Worm (Caenorhabditis elegans): ENCODE data around the gene pals-17.
A peak's percentile ranks its signal among the peaks of the same experiment; 100 is the strongest.

The pals-17 gene

DNA sequence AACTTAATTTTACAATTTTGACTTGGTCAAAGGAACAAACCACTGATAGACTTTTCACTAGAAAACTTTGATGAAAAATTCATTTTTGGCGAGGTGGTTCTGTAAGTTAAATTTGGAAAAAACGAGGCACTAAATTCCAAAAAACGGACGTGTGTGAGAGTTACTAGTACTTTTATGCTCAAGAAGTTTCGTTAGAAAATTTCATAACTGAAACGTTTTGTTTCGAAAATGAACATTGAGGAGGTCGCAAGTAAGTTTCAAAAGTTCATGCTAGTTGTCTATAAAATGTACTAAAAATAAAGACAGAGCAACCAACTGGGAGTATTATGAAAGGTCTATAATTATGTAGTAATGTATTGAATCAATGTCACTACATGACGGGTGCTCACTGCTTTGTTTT is at the start of gene pals-17:
TSS of gene pals-17 (minus strand) at position 101 of the 400 bp plus-strand sequence.
- no peak for TF ChIP-seq sptf-1 (tag; optimal IDR thresholded peaks at IDR 0.05)
- TF ChIP-seq nhr-2 (tag; optimal IDR thresholded peaks at IDR 0.05): no peak
- TF ChIP-seq ceh-43 (GFP tag; optimal IDR thresholded peaks at IDR 0.05): no peak
- TF ChIP-seq elt-3 (tag; optimal IDR thresholded peaks at IDR 0.05): no peak
- TF ChIP-seq elt-1 (tag; optimal IDR thresholded peaks at IDR 0.05; ENCODE audit: borderline replicate concordance, insufficient read depth): no peak
- no peak for TF ChIP-seq ceh-39 (tag; optimal IDR thresholded peaks at IDR 0.05)
- no peak for TF ChIP-seq drap-1 (GFP tag; optimal IDR thresholded peaks at IDR 0.05)
- no peak for TF ChIP-seq nhr-28 (tag; optimal IDR thresholded peaks at IDR 0.05)
- TF ChIP-seq zip-8 (tag; optimal IDR thresholded peaks at IDR 0.05): no peak

- no peak for TF ChIP-seq elt-1 (tag; optimal IDR thresholded peaks at IDR 0.05; ENCODE audit: borderline replicate concordance, insufficient read depth)
- TF ChIP-seq nhr-12 (tag; optimal IDR thresholded peaks at IDR 0.05): no peak
- no peak for TF ChIP-seq drap-1 (GFP tag; optimal IDR thresholded peaks at IDR 0.05)
Measured at ce11 chrIII:1439609-1440008, 48.0 kb upstream of the pals-17 start.

ce11 chrIII:1436738-1437137 is 45.1 kb upstream of the pals-17 start:
- TF ChIP-seq lsy-2 (tag; optimal IDR thresholded peaks at IDR 0.05) (peak; percentile 92), elt-1 (tag; optimal IDR thresholded peaks at IDR 0.05; ENCODE audit: borderline replicate concordance, insufficient read depth) (no peak), ceh-83 (GFP tag; optimal IDR thresholded peaks at IDR 0.05) (peak; percentile 35)

DNA sequence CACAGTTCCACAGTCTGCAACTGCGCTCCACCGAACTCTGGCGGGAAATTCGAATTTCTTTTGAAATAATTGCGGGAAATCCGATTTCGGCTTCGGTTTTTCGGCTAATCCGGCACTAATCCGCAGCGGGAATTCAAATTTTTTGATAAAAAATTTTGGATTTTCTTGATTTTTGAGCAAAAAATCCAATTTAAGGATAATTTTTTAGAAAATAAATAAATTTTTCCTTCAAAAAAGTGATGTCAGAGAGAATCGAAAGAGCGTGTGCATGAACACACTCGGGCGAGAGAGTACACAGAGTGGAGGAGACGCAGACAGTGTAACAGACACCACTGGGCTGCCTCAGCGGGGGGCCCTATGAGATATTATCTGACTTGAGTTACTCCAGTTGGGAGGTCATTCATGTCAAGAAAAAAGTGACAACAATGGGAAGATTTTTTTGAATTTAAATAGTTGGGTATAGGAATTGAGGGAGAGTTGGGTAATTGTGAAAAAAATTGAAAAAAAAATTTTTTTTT is 38.3 kb upstream of the pals-17 start:
- TF ChIP-seq cnd-1 (tag; optimal IDR thresholded peaks at IDR 0.05) (no peak), ces-1 (GFP tag; optimal IDR thresholded peaks at IDR 0.05) (peak; percentile 22), nhr-237 (tag; optimal IDR thresholded peaks at IDR 0.05) (no peak)

ce11 chrIII:1429275-1429674 is 37.6 kb upstream of the pals-17 start:
- TF ChIP-seq ceh-83 (GFP tag; optimal IDR thresholded peaks at IDR 0.05): no peak
- no peak for TF ChIP-seq elt-3 (tag; optimal IDR thresholded peaks at IDR 0.05)
- no peak for TF ChIP-seq nhr-2 (tag; optimal IDR thresholded peaks at IDR 0.05)
- no peak for TF ChIP-seq unc-62 (GFP tag; optimal IDR thresholded peaks at IDR 0.05)
- no peak for TF ChIP-seq ceh-39 (tag; optimal IDR thresholded peaks at IDR 0.05)
- TF ChIP-seq mep-1 (tag; optimal IDR thresholded peaks at IDR 0.05): no peak
- no peak for TF ChIP-seq nhr-28 (tag; optimal IDR thresholded peaks at IDR 0.05)

ce11 chrIII:1428448-1428847 is 36.8 kb upstream of the pals-17 start:
- TF ChIP-seq sptf-1 (tag; optimal IDR thresholded peaks at IDR 0.05): no peak
- no peak for TF ChIP-seq lin-32 (GFP tag; optimal IDR thresholded peaks at IDR 0.05)
- TF ChIP-seq ham-2 (GFP tag; optimal IDR thresholded peaks at IDR 0.05): no peak
- no peak for TF ChIP-seq nhr-12 (tag; optimal IDR thresholded peaks at IDR 0.05)
- TF ChIP-seq snpc-4 (tag; optimal IDR thresholded peaks at IDR 0.05): no peak
- TF ChIP-seq sem-2 (GFP tag; optimal IDR thresholded peaks at IDR 0.05): no peak
- TF ChIP-seq ztf-11 (tag; optimal IDR thresholded peaks at IDR 0.05): no peak
- no peak for TF ChIP-seq unc-120 (tag; optimal IDR thresholded peaks at IDR 0.05; ENCODE audit: poor library complexity, severe bottlenecking)
- TF ChIP-seq blmp-1 (tag; optimal IDR thresholded peaks at IDR 0.05): no peak
- no peak for TF ChIP-seq unc-62 (GFP tag; optimal IDR thresholded peaks at IDR 0.05)
- TF ChIP-seq zip-8 (tag; optimal IDR thresholded peaks at IDR 0.05): no peak

DNA sequence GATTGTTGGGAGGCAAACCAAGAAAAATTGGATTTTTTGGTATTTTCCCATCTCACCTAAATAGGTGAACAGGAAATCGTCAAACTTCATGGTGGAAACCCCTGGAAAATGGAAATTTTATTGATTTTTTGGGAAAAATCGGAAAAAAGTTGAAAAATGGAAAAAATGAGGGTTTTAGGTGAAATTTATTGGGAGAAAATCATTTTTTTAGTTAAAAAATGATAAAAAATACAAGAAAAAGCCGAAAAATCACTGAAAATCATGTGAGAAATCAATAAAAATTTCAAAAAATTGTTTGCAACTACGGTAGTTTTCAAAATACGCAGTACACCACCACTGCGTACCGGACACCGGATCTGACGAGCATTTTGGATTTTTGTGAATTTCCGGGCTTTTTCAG is 35.5 kb upstream of the pals-17 start, which contains the start of gene lelo-2:
TSS of gene lelo-2 (minus strand) at position 101 of the 400 bp plus-strand sequence.
- TF ChIP-seq mab-5 (tag; optimal IDR thresholded peaks at IDR 0.05) (no peak), bed-3 (GFP tag; optimal IDR thresholded peaks at IDR 0.05) (no peak), ceh-39 (tag; optimal IDR thresholded peaks at IDR 0.05) (no peak), zip-8 (tag; optimal IDR thresholded peaks at IDR 0.05) (no peak), tbx-8 (GFP tag; optimal IDR thresholded peaks at IDR 0.05) (no peak), ceh-43 (GFP tag; optimal IDR thresholded peaks at IDR 0.05) (no peak), nhr-237 (tag; optimal IDR thresholded peaks at IDR 0.05) (no peak), flh-1 (GFP tag; optimal IDR thresholded peaks at IDR 0.05) (no peak), nhr-12 (tag; optimal IDR thresholded peaks at IDR 0.05) (no peak), elt-1 (tag; optimal IDR thresholded peaks at IDR 0.05; ENCODE audit: borderline replicate concordance, insufficient read depth) (no peak), hlh-1 (tag; optimal IDR thresholded peaks at IDR 0.05) (no peak), ham-2 (GFP tag; optimal IDR thresholded peaks at IDR 0.05) (no peak), snpc-4 (tag; optimal IDR thresholded peaks at IDR 0.05) (no peak), nhr-2 (tag; optimal IDR thresholded peaks at IDR 0.05) (no peak), mep-1 (tag; optimal IDR thresholded peaks at IDR 0.05) (no peak), sem-2 (GFP tag; optimal IDR thresholded peaks at IDR 0.05) (no peak)

All from whole organism, mixed stage, embryonic.